Worm (Caenorhabditis elegans) whole organism, L2 larva: Measurements from ENCODE around the gene ckb-3.

ENCODE experiments used
- C34F6.9 ChIP-seq: fragments of 150-350 bp; optimal IDR thresholded peaks from 2 replicates; lab custom pipeline; 2014; ENCODE audit warnings: missing biosample characterization, missing genetic modification characterization
- F13H6.1 ChIP-seq: sonication (generic microtip); optimal IDR thresholded peaks from 2 replicates; lab custom pipeline; 2016; ENCODE audit warnings: missing genetic modification characterization, missing compliant biosample characterization
- R02D3.7 ChIP-seq: fragments of 150-350 bp; optimal IDR thresholded peaks from 2 replicates; lab custom pipeline; 2014; ENCODE audit warnings: missing biosample characterization, missing genetic modification characterization
- Y55F3AM.14 ChIP-seq: fragments of 200-800 bp; sonication (Bioruptor generic); optimal IDR thresholded peaks from 2 replicates; lab custom pipeline; 2018; ENCODE audit warnings: mild to moderate bottlenecking, missing genetic modification characterization, missing compliant biosample characterization
- ZK546.5 ChIP-seq: sonication (generic microtip); optimal IDR thresholded peaks from 2 replicates; lab custom pipeline; 2017; ENCODE audit warnings: missing biosample characterization, missing genetic modification characterization
- alr-1 ChIP-seq: fragments of 150-350 bp; optimal IDR thresholded peaks from 2 replicates; lab custom pipeline; 2014; ENCODE audit warnings: missing biosample characterization, missing genetic modification characterization
- aly-2 ChIP-seq: fragments of 150-350 bp; optimal IDR thresholded peaks from 2 replicates; lab custom pipeline; 2014; ENCODE audit warnings: missing biosample characterization, missing genetic modification characterization
- ama-1 ChIP-seq: fragments of 150-350 bp; optimal IDR thresholded peaks from 2 replicates; lab custom pipeline; 2018; ENCODE audit warnings: inconsistent platforms
- blmp-1 ChIP-seq: sonication (generic microtip); optimal IDR thresholded peaks from 2 replicates; lab custom pipeline; 2017; ENCODE audit warnings: missing genetic modification characterization, mild to moderate bottlenecking, missing compliant biosample characterization, antibody characterized with exemption, moderate library complexity; ENCODE audit not compliant: insufficient read depth
- ceh-16 ChIP-seq: fragments of 150-350 bp; optimal IDR thresholded peaks from 2 replicates; lab custom pipeline; 2014; ENCODE audit warnings: missing biosample characterization, missing genetic modification characterization
- ceh-82 ChIP-seq: fragments of 150-350 bp; optimal IDR thresholded peaks from 2 replicates; lab custom pipeline; 2014; ENCODE audit warnings: missing biosample characterization, missing genetic modification characterization
- egl-27 ChIP-seq: sonication (generic microtip); optimal IDR thresholded peaks from 3 replicates; lab custom pipeline; 2017; ENCODE audit warnings: missing biosample characterization, missing genetic modification reagents, missing genetic modification characterization
- elt-1 ChIP-seq: fragments of 150-350 bp; optimal IDR thresholded peaks from 2 replicates; lab custom pipeline; 2014; ENCODE audit warnings: missing biosample characterization, missing genetic modification characterization
- elt-3 ChIP-seq: sonication (generic microtip); optimal IDR thresholded peaks from 2 replicates; lab custom pipeline; 2017; ENCODE audit warnings: missing biosample characterization, missing genetic modification characterization
- fos-1 ChIP-seq: fragments of 150-350 bp; optimal IDR thresholded peaks from 2 replicates; lab custom pipeline; 2014; ENCODE audit warnings: missing biosample characterization, missing genetic modification characterization
- lin-11 ChIP-seq: fragments of 150-350 bp; sonication (generic microtip); optimal IDR thresholded peaks from 2 replicates; lab custom pipeline; 2014; ENCODE audit warnings: missing biosample characterization, missing genetic modification characterization, inconsistent platforms, mixed read lengths
- lin-13 ChIP-seq: fragments of 150-350 bp; optimal IDR thresholded peaks from 2 replicates; lab custom pipeline; 2014; ENCODE audit warnings: missing biosample characterization, missing genetic modification reagents, missing genetic modification characterization
- lsy-2 ChIP-seq, 2 experiments: fragments of 150-350 bp in 1 of 2; sonication (generic microtip) in 1 of 2; optimal IDR thresholded peaks; 2 replicates each; lab custom pipeline; 2014 to 2017; ENCODE audit warnings: missing biosample characterization in 2 of 2, missing genetic modification characterization in 2 of 2
- mab-5 ChIP-seq: fragments of 150-350 bp; optimal IDR thresholded peaks from 2 replicates; lab custom pipeline; 2014; ENCODE audit warnings: missing biosample characterization, missing genetic modification characterization
- mbf-1 ChIP-seq: sonication (generic microtip); optimal IDR thresholded peaks from 2 replicates; lab custom pipeline; 2017; ENCODE audit warnings: missing biosample characterization, missing genetic modification characterization
- mdl-1 ChIP-seq, 2 experiments: fragments of 150-350 bp in 1 of 2; sonication (generic microtip) in 1 of 2; optimal IDR thresholded peaks; 2 replicates each; lab custom pipeline; 2017; ENCODE audit warnings: missing biosample characterization in 2 of 2, missing genetic modification characterization in 2 of 2
- nhr-10 ChIP-seq: sonication (generic microtip); optimal IDR thresholded peaks from 2 replicates; lab custom pipeline; 2017; ENCODE audit warnings: missing biosample characterization, missing genetic modification characterization
- nhr-12 ChIP-seq: fragments of 150-350 bp; optimal IDR thresholded peaks from 2 replicates; lab custom pipeline; 2014; ENCODE audit warnings: missing biosample characterization, missing genetic modification characterization
- nhr-129 ChIP-seq: fragments of 150-350 bp; optimal IDR thresholded peaks from 2 replicates; lab custom pipeline; 2014; ENCODE audit warnings: missing biosample characterization, missing genetic modification characterization
- nhr-23 ChIP-seq: fragments of 150-350 bp; optimal IDR thresholded peaks from 2 replicates; lab custom pipeline; 2014; ENCODE audit warnings: missing biosample characterization, missing genetic modification reagents, missing genetic modification characterization
- nhr-237 ChIP-seq: fragments of 150-350 bp; optimal IDR thresholded peaks from 2 replicates; lab custom pipeline; 2014; ENCODE audit warnings: missing biosample characterization, missing genetic modification characterization
- nhr-25 ChIP-seq: fragments of 150-350 bp; sonication (generic microtip); optimal IDR thresholded peaks from 3 replicates; lab custom pipeline; 2014; ENCODE audit warnings: missing biosample characterization, missing genetic modification characterization
- peb-1 ChIP-seq: fragments of 150-350 bp; optimal IDR thresholded peaks from 2 replicates; lab custom pipeline; 2014; ENCODE audit warnings: missing biosample characterization, missing genetic modification characterization
- sem-4 ChIP-seq: fragments of 150-350 bp; optimal IDR thresholded peaks from 2 replicates; lab custom pipeline; 2014; ENCODE audit warnings: missing biosample characterization, missing genetic modification reagents, missing genetic modification characterization
- skn-1 ChIP-seq: sonication (generic microtip); optimal IDR thresholded peaks from 2 replicates; lab custom pipeline; 2017; ENCODE audit warnings: missing biosample characterization, missing genetic modification characterization
- sma-9 ChIP-seq, 2 experiments: fragments of 150-350 bp in 1 of 2; sonication (generic microtip) in 1 of 2; optimal IDR thresholded peaks; 2 replicates each; lab custom pipeline; 2014 to 2016; ENCODE audit warnings: missing genetic modification characterization in 2 of 2, mild to moderate bottlenecking in 1 of 2, missing biosample characterization in 1 of 2, missing compliant biosample characterization in 1 of 2, missing genetic modification reagents in 1 of 2, moderate library complexity in 1 of 2
- snpc-4 ChIP-seq: fragments of 150-350 bp; optimal IDR thresholded peaks from 2 replicates; lab custom pipeline; 2014; ENCODE audit warnings: missing biosample characterization, missing genetic modification characterization
- unc-39 ChIP-seq: fragments of 150-350 bp; optimal IDR thresholded peaks from 2 replicates; lab custom pipeline; 2014; ENCODE audit warnings: missing biosample characterization, missing genetic modification characterization
- unc-62 ChIP-seq: fragments of 150-350 bp; optimal IDR thresholded peaks from 2 replicates; lab custom pipeline; 2014; ENCODE audit warnings: missing biosample characterization, missing genetic modification reagents, missing genetic modification characterization
- zag-1 ChIP-seq: fragments of 150-350 bp; optimal IDR thresholded peaks from 2 replicates; lab custom pipeline; 2014; ENCODE audit warnings: missing biosample characterization, missing genetic modification characterization
- ztf-1 ChIP-seq: fragments of 200-800 bp; sonication (Bioruptor generic); conservative IDR thresholded peaks from 2 replicates; pipeline ENCODE4 v1.3.6; 2022; ENCODE audit warnings: missing genetic modification characterization, missing compliant biosample characterization
- ztf-11 ChIP-seq: sonication (generic microtip); optimal IDR thresholded peaks from 2 replicates; lab custom pipeline; 2017; ENCODE audit warnings: missing biosample characterization, missing genetic modification characterization

The ckb-3 gene

DNA sequence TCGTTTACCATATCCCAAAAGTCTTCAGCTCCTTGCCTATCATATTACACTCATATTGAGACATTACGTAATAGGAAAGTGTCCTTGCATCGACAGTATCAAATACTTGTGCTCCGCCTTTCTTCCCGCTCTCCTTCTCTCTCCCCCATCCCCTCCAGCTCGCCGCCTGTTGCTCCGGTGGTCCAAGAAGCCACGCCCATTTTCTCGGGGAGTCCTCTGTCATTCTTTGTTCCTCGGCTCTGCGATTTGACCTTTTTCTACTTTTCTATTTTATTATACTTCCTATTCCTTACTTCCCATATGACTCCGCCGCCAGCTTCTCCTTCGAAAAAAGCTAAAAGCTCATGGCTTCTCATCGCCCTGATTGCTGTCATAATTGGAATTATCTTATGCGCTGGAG, 14.3 kb upstream of the ckb-3 start, which contains the start of gene mnp-1:
TSS of gene mnp-1 (plus strand) at position 211 of the 400 bp plus-strand sequence.
- TF ChIP-seq nhr-23 (no peak), ceh-82 (tag; lab: Kevin White, UChicago) (no peak), ceh-16 (tag; lab: Kevin White, UChicago) (no peak), nhr-237 (no peak), alr-1 (tag; lab: Kevin White, UChicago) (no peak), lin-13 (GFP tag; lab: Kevin White, UChicago) (no peak)

DNA sequence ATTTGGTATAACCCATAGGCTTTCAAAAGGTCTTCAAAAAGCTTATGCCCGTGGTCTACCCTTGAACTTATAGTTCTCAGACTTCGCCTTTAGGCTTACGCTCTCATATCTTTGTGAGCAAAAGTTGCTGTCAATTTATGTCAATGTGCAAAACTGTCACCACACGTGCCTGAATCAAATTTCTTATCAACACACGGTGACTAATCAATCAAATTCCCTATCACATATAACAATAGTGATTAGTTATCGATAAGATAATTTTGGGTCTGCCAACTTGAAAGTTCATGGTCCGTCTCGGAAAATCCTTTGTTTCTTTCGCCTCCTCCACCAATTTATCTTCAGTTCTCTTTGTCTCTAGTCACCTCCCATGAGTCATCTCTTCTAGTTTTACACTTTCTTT, 13.2 kb upstream of the ckb-3 start:
- TF ChIP-seq elt-1 (no peak), ama-1 (lab: Kevin White, UChicago) (no peak), nhr-23 (no peak), blmp-1 (tag; lab: Kevin White, UChicago) (no peak), snpc-4 (tag; lab: Kevin White, UChicago) (no peak), ztf-1 (GFP tag; lab: Robert Waterston, UW) (no peak), C34F6.9 (tag; lab: Kevin White, UChicago) (no peak), fos-1 (tag; lab: Kevin White, UChicago) (peak; percentile 78), nhr-129 (peak; percentile 22), skn-1 (no peak), nhr-237 (no peak), zag-1 (tag; lab: Kevin White, UChicago) (no peak)

DNA sequence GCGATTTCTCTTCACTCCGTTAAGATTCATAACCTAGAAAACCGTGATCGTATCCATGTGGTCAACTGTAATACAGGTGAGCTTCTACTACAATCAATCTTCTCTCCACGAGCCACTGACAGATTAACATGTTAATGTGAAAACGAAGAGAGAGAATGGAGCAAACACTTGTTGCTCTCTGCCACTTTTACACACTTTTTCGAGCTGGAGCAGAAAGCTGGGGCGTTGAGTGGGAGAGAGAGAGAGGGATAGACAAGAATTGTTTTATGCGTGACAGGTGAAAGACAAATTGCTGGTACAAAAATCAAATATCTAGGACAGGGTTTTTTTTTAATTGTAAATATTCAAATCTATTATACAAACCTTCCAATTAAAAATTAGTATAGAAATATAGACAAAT, 12.3 kb upstream of the ckb-3 start:
- TF ChIP-seq sem-4 (tag; lab: Kevin White, UChicago) (no peak), egl-27 (tag; lab: Kevin White, UChicago) (no peak), sma-9 (GFP tag; optimal IDR thresholded peaks at IDR 0.05; lab: Kevin White, UChicago) (peak; percentile 3), sma-9 (tag; optimal IDR thresholded peaks at IDR 0.05; lab: Kevin White, UChicago) (no peak), nhr-12 (tag; lab: Kevin White, UChicago) (no peak), Y55F3AM.14 (GFP tag; lab: Kevin White, UChicago) (no peak), lsy-2 (tag; optimal IDR thresholded peaks at IDR 0.05; lab: Kevin White, UChicago) (peak in 1 of 2 experiments; percentile 15), R02D3.7 (tag; lab: Kevin White, UChicago) (no peak), elt-3 (tag; lab: Kevin White, UChicago) (no peak), mab-5 (tag; lab: Kevin White, UChicago) (peak; percentile 49), ceh-16 (tag; lab: Kevin White, UChicago) (no peak), lin-13 (GFP tag; lab: Kevin White, UChicago) (no peak), peb-1 (tag; lab: Kevin White, UChicago) (no peak), mdl-1 (tag; optimal IDR thresholded peaks at IDR 0.05; lab: Kevin White, UChicago) (no peak), lin-11 (no peak), F13H6.1 (tag; lab: Kevin White, UChicago) (peak; percentile 45), C34F6.9 (tag; lab: Kevin White, UChicago) (no peak)

DNA sequence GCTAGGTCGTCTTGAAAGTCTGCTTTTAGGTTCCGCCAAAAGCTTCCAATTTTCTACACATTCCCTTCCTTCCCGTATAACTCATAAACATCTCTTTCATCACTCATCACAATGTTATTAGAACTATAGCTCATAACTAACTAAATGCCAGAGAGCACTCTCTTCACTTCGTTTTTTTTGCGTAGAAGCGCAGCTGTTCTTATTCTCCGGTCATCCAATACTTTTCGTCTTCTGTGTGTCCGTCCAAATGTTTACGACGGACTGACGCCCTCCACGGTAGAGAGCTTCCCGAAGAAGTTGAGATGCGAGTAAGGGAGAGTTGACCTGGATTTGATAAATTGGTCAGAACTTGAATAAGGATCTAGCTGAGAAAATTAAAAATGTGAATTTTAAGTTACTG, 11.5 kb upstream of the ckb-3 start:
- no peak for TF ChIP-seq ama-1 (lab: Kevin White, UChicago)
- no peak for TF ChIP-seq unc-39 (tag; lab: Kevin White, UChicago)
- TF ChIP-seq lin-13 (GFP tag; lab: Kevin White, UChicago), result no peak
- TF ChIP-seq lsy-2 (tag; optimal IDR thresholded peaks at IDR 0.05; lab: Kevin White, UChicago), result peak in 1 of 2 experiments; percentile 2
- TF ChIP-seq mbf-1, result no peak

DNA sequence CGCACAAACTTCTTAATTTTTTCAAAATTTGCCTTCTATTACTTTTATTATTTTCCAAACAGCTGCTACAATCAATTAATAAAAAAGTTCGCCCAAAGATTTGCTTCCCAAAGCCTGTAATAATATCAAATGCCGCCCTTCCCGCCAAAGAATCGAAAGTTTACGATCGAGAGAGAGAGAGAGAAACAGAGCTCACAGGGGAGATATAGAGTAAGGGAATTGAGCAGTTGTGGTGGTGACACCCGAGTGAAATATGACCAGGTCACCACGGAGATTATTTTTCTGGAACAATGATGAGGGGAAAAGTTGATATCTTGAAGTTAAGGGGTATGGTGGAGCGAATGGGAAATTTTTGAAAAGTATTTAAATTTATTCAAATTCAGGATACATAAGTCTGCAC, 10.8 kb upstream of the ckb-3 start:
- TF ChIP-seq elt-1 (no peak), alr-1 (tag; lab: Kevin White, UChicago) (no peak), unc-62 (GFP tag; lab: Kevin White, UChicago) (no peak), nhr-10 (tag; lab: Kevin White, UChicago) (no peak), egl-27 (tag; lab: Kevin White, UChicago) (no peak), nhr-237 (no peak), blmp-1 (tag; lab: Kevin White, UChicago) (no peak), ztf-11 (no peak), zag-1 (tag; lab: Kevin White, UChicago) (no peak), ztf-1 (GFP tag; lab: Robert Waterston, UW) (no peak), mdl-1 (tag; optimal IDR thresholded peaks at IDR 0.05; lab: Kevin White, UChicago) (no peak), ZK546.5 (no peak), aly-2 (no peak), nhr-25 (no peak)
